Worm (Caenorhabditis elegans): Measurements from ENCODE around the gene F17C11.11.
A peak's percentile ranks its signal among the peaks of the same experiment; 100 is the strongest.

Gene F17C11.11

ce11 chrV:10940571-10940991 is 2.0 kb upstream of the F17C11.11 start (continued):
- TF ChIP-seq xnd-1 (tag; optimal IDR thresholded peaks at IDR 0.05): no peak
- TF ChIP-seq let-526 (GFP tag; IDR thresholded peaks at IDR 0.05): 0 out of 2 replicates have a peak, but pooled peaks have one; percentile 5
- no peak for TF ChIP-seq hlh-26 (GFP tag; conservative IDR thresholded peaks at IDR 0.05)
- TF ChIP-seq nhr-179 (tag; optimal IDR thresholded peaks at IDR 0.05): no peak
- TF ChIP-seq ztf-22 (GFP tag; optimal IDR thresholded peaks at IDR 0.05): peak; percentile 80
- TF ChIP-seq lin-40 (tag; optimal IDR thresholded peaks at IDR 0.05): peak; percentile 55
- TF ChIP-seq aptf-3 (GFP tag; IDR thresholded peaks at IDR 0.05): no peak
- TF ChIP-seq madf-10 (tag; optimal IDR thresholded peaks at IDR 0.05): peak; percentile 62
- no peak for TF ChIP-seq F39B2.1 (GFP tag; IDR thresholded peaks at IDR 0.05)
- no peak for TF ChIP-seq T26A5.8 (tag; optimal IDR thresholded peaks at IDR 0.05)

- no peak for TF ChIP-seq hmg-1.2 (GFP tag; IDR thresholded peaks at IDR 0.05)
- no peak for TF ChIP-seq ccch-3 (GFP tag; optimal IDR thresholded peaks at IDR 0.05)
- TF ChIP-seq snpc-1.3 (tag; optimal IDR thresholded peaks at IDR 0.05; ENCODE audit: insufficient read depth): no peak
- TF ChIP-seq pha-4 (tag; optimal IDR thresholded peaks at IDR 0.05): no peak
- TF ChIP-seq ets-4 (GFP tag; optimal IDR thresholded peaks at IDR 0.05): no peak
- TF ChIP-seq let-526 (GFP tag; IDR thresholded peaks at IDR 0.05): no peak
- no peak for TF ChIP-seq lsy-27 (tag; optimal IDR thresholded peaks at IDR 0.05; ENCODE audit: borderline replicate concordance, insufficient read depth)
- TF ChIP-seq xnd-1 (tag; optimal IDR thresholded peaks at IDR 0.05): no peak
- TF ChIP-seq lin-40 (tag; optimal IDR thresholded peaks at IDR 0.05): no peak
- TF ChIP-seq ceh-40 (GFP tag; IDR thresholded peaks at IDR 0.05): no peak
- no peak for TF ChIP-seq snpc-1.1 (tag; optimal IDR thresholded peaks at IDR 0.05; ENCODE audit: insufficient read depth)
- TF ChIP-seq egl-44 (GFP tag; IDR thresholded peaks at IDR 0.05): no peak
- TF ChIP-seq hmg-20 (GFP tag; IDR thresholded peaks at IDR 0.05): no peak
- no peak for TF ChIP-seq unc-130 (GFP tag; optimal IDR thresholded peaks at IDR 0.05)
- no peak for TF ChIP-seq egl-18 (GFP tag; IDR thresholded peaks at IDR 0.05)
- TF ChIP-seq C17E4.6 (GFP tag; IDR thresholded peaks at IDR 0.05): no peak
- TF ChIP-seq madf-8 (GFP tag; conservative IDR thresholded peaks at IDR 0.05): no peak
- TF ChIP-seq ceh-27 (GFP tag; optimal IDR thresholded peaks at IDR 0.05): no peak
- TF ChIP-seq nfya-1 (tag; optimal IDR thresholded peaks at IDR 0.05; ENCODE audit: borderline replicate concordance, insufficient read depth): no peak
Observed at ce11 chrV:10939990-10940570, 1.5 kb upstream of the F17C11.11 start.

- no peak for TF ChIP-seq F10E7.11 (tag; optimal IDR thresholded peaks at IDR 0.05)
- TF ChIP-seq nfyb-1 (GFP tag; IDR thresholded peaks at IDR 0.05): peak; percentile 80
- no peak for TF ChIP-seq ceh-58 (GFP tag; IDR thresholded peaks at IDR 0.05)
- TF ChIP-seq pbrm-1 (GFP tag; IDR thresholded peaks at IDR 0.05): no peak
- TF ChIP-seq repo-1 (tag; optimal IDR thresholded peaks at IDR 0.05): peak; percentile 21
- no peak for TF ChIP-seq hlh-12 (tag; optimal IDR thresholded peaks at IDR 0.05)
- TF ChIP-seq B0261.1 (tag; optimal IDR thresholded peaks at IDR 0.05): no peak
- no peak for TF ChIP-seq xnd-1 (tag; optimal IDR thresholded peaks at IDR 0.05)
- no peak for TF ChIP-seq F52B5.7 (tag; optimal IDR thresholded peaks at IDR 0.05)
- TF ChIP-seq B0035.1 (tag; optimal IDR thresholded peaks at IDR 0.05): no peak
- peak; percentile 50 for TF ChIP-seq somi-1 (GFP tag; optimal IDR thresholded peaks at IDR 0.05)
- no peak for TF ChIP-seq ztf-18 (tag; optimal IDR thresholded peaks at IDR 0.05)
- TF ChIP-seq K11D2.4 (GFP tag; IDR thresholded peaks at IDR 0.05): no peak
- TF ChIP-seq die-1 (tag; optimal IDR thresholded peaks at IDR 0.05): no peak
- TF ChIP-seq F57C9.4 (tag; optimal IDR thresholded peaks at IDR 0.05): no peak
- TF ChIP-seq hrde-1 (tag; optimal IDR thresholded peaks at IDR 0.05; ENCODE audit: borderline replicate concordance): no peak
- TF ChIP-seq Y67H2A.10 (GFP tag; conservative IDR thresholded peaks at IDR 0.05): no peak
- TF ChIP-seq hlh-26 (GFP tag; conservative IDR thresholded peaks at IDR 0.05): no peak
- no peak for TF ChIP-seq zim-3 (tag; optimal IDR thresholded peaks at IDR 0.05)
- no peak for TF ChIP-seq ceh-27 (GFP tag; optimal IDR thresholded peaks at IDR 0.05)
- TF ChIP-seq C06A6.2 (GFP tag; conservative IDR thresholded peaks at IDR 0.05): peak; percentile 33
- TF ChIP-seq tbx-9 (tag; optimal IDR thresholded peaks at IDR 0.05; ENCODE audit: borderline replicate concordance): no peak
- TF ChIP-seq aptf-2 (GFP tag; conservative IDR thresholded peaks at IDR 0.05): no peak
Observed at ce11 chrV:10937294-10937693, 1.3 kb downstream of the F17C11.11 start.

Data from whole organism, young adult.